Worm (Caenorhabditis elegans): Measurements from ENCODE around the gene mdt-6.

DNA sequence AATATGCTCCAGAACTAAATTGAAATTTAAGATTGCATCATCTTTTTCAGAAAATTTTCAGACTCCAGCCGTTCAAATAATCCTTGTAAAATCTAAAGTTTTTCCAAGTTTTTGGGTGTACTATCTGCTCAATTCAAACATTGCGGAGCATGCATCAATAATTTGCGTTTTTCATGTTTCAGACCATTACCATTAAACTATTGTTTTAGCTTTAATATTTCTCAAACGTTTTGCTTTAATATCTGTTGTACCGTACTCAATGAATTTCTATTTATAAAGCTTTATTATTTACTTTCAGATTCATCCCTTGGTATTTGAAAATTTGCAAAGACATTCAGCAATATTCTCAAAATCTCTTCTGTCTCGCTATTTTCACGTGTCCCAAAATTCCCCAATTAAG is 43.8 kb upstream of the mdt-6 start, which contains the start of gene odr-2:
- TF ChIP-seq unc-62 (GFP tag; optimal IDR thresholded peaks at IDR 0.05), result no peak
- no peak for TF ChIP-seq lin-39 (tag; optimal IDR thresholded peaks at IDR 0.05)
- TF ChIP-seq nhr-77 (tag; optimal IDR thresholded peaks at IDR 0.05), result no peak
- no peak for TF ChIP-seq mdl-1 (tag; optimal IDR thresholded peaks at IDR 0.05)
- TF ChIP-seq ztf-11 (tag; optimal IDR thresholded peaks at IDR 0.05), result no peak
- no peak for TF ChIP-seq nfya-1 (tag; optimal IDR thresholded peaks at IDR 0.05; ENCODE audit: insufficient read depth)
- no peak for TF ChIP-seq skn-1 (tag; optimal IDR thresholded peaks at IDR 0.05)
- no peak for TF ChIP-seq snpc-4 (tag; optimal IDR thresholded peaks at IDR 0.05)
- no peak for TF ChIP-seq nhr-23 (tag; optimal IDR thresholded peaks at IDR 0.05)
- TF ChIP-seq lin-15B (tag; optimal IDR thresholded peaks at IDR 0.05), result no peak
- TF ChIP-seq nhr-76 (tag; optimal IDR thresholded peaks at IDR 0.05), result no peak
- no peak for TF ChIP-seq ama-1 (optimal IDR thresholded peaks at IDR 0.05)
